ENCODE assay signal across 1 worm cellular context in genomic region chrV:6202573-6202972, ce11.
TF ChIP-seq lines count a peak whose summit lies in the region.

TSS of gene ttn-1 (minus strand) at chrV:6202632.

TF ChIP-seq in whole organism, L1 larva, 84 proteins besides CTCF, POLR2A, EP300 and RAD21 (continued from another document):
- peak; percentile 7 for TF ChIP-seq snu-23 (GFP tag; optimal IDR thresholded peaks at IDR 0.05; lab: Kevin White, UChicago)
- TF ChIP-seq blmp-1 (tag; optimal IDR thresholded peaks at IDR 0.05; lab: Kevin White, UChicago), result no peak
- TF ChIP-seq alr-1 (tag; optimal IDR thresholded peaks at IDR 0.05; lab: Kevin White, UChicago; ENCODE audit: borderline replicate concordance), result no peak
- TF ChIP-seq egl-13 (tag; optimal IDR thresholded peaks at IDR 0.05; lab: Kevin White, UChicago), result no peak
